Worm (Caenorhabditis elegans): ENCODE measurements around the gene rnh-2.

- no peak for TF ChIP-seq egl-27 (tag; optimal IDR thresholded peaks at IDR 0.05)
- no peak for TF ChIP-seq ceh-28 (tag; optimal IDR thresholded peaks at IDR 0.05)
- TF ChIP-seq nhr-76 (tag; optimal IDR thresholded peaks at IDR 0.05) = no peak
- no peak for TF ChIP-seq ceh-82 (tag; optimal IDR thresholded peaks at IDR 0.05)
- no peak for TF ChIP-seq T20F7.1 (GFP tag; optimal IDR thresholded peaks at IDR 0.05)
- no peak for TF ChIP-seq daf-12 (tag; optimal IDR thresholded peaks at IDR 0.05)
Measured at ce11 chrII:8559188-8559587, 42.2 kb downstream of the rnh-2 start.
